Worm (Caenorhabditis elegans) whole organism, late embryonic: ENCODE measurements around the gene tomm-70.

ENCODE experiments used
- C08G9.2 ChIP-seq: sonication (generic microtip); optimal IDR thresholded peaks from 2 replicates; lab custom pipeline; 2016; ENCODE audit warnings: mild to moderate bottlenecking, missing genetic modification characterization, moderate library complexity, missing compliant biosample characterization
- C38D4.7 ChIP-seq: fragments of 200-800 bp; sonication (Bioruptor generic); optimal IDR thresholded peaks from 2 replicates; lab custom pipeline; 2018; ENCODE audit warnings: mild to moderate bottlenecking, missing genetic modification characterization, moderate library complexity, missing compliant biosample characterization
- T23F11.4 ChIP-seq: fragments of 200-800 bp; sonication (Bioruptor generic); optimal IDR thresholded peaks from 2 replicates; lab custom pipeline; 2018; ENCODE audit warnings: mild to moderate bottlenecking, missing genetic modification characterization, missing compliant biosample characterization
- Y22D7AL.16 ChIP-seq: sonication (generic microtip); optimal IDR thresholded peaks from 2 replicates; lab custom pipeline; 2016; ENCODE audit warnings: missing genetic modification characterization, missing compliant biosample characterization
- ahr-1 ChIP-seq: sonication (generic microtip); optimal IDR thresholded peaks from 2 replicates; lab custom pipeline; 2016; ENCODE audit warnings: missing genetic modification characterization, missing compliant biosample characterization
- ceh-14 ChIP-seq: sonication (generic microtip); optimal IDR thresholded peaks from 2 replicates; lab custom pipeline; 2016; ENCODE audit warnings: missing genotype, missing genetic modification characterization, missing compliant biosample characterization
- ceh-22 ChIP-seq: sonication (generic microtip); optimal IDR thresholded peaks from 2 replicates; lab custom pipeline; 2017; ENCODE audit warnings: missing biosample characterization, missing genetic modification characterization
- ceh-24 ChIP-seq: sonication (generic microtip); optimal IDR thresholded peaks from 2 replicates; lab custom pipeline; 2016; ENCODE audit warnings: mild to moderate bottlenecking, missing genetic modification characterization, missing compliant biosample characterization
- ceh-30 ChIP-seq: fragments of 150-350 bp; optimal IDR thresholded peaks from 2 replicates; lab custom pipeline; 2014; ENCODE audit warnings: missing biosample characterization, missing genetic modification characterization
- ceh-31 ChIP-seq: sonication (generic microtip); optimal IDR thresholded peaks from 2 replicates; lab custom pipeline; 2016; ENCODE audit warnings: missing genetic modification characterization, missing compliant biosample characterization
- ceh-45 ChIP-seq: fragments of 200-800 bp; sonication (Bioruptor generic); IDR thresholded peaks from 2 replicates; pipeline ENCODE4 v1.3.6; 2022; ENCODE audit warnings: missing genetic modification reagents, missing genetic modification characterization, missing compliant biosample characterization
- che-1 ChIP-seq: sonication (generic microtip); optimal IDR thresholded peaks from 2 replicates; lab custom pipeline; 2016; ENCODE audit warnings: mild to moderate bottlenecking, missing genetic modification characterization, missing compliant biosample characterization
- dmd-4 ChIP-seq: sonication (generic microtip); optimal IDR thresholded peaks from 2 replicates; lab custom pipeline; 2016; ENCODE audit warnings: borderline replicate concordance, missing genetic modification characterization, missing compliant biosample characterization
- dve-1 ChIP-seq: sonication (generic microtip); optimal IDR thresholded peaks from 2 replicates; lab custom pipeline; 2017; ENCODE audit warnings: antibody characterized with exemption, mild to moderate bottlenecking, missing genetic modification characterization, missing compliant biosample characterization
- elt-2 ChIP-seq: sonication (generic microtip); optimal IDR thresholded peaks from 2 replicates; lab custom pipeline; 2016; ENCODE audit warnings: missing genetic modification reagents, missing genetic modification characterization, missing compliant biosample characterization
- fax-1 ChIP-seq: sonication (generic microtip); optimal IDR thresholded peaks from 2 replicates; lab custom pipeline; 2016; ENCODE audit warnings: missing genotype, missing genetic modification characterization, missing compliant biosample characterization
- fkh-10 ChIP-seq: fragments of 150-350 bp; optimal IDR thresholded peaks from 2 replicates; lab custom pipeline; 2014; ENCODE audit warnings: missing biosample characterization, missing genetic modification reagents, missing genetic modification characterization
- fkh-6 ChIP-seq: sonication (generic microtip); optimal IDR thresholded peaks from 2 replicates; lab custom pipeline; 2016; ENCODE audit warnings: missing genetic modification characterization, missing compliant biosample characterization
- hlh-30 ChIP-seq: sonication (generic microtip); optimal IDR thresholded peaks from 2 replicates; lab custom pipeline; 2017; ENCODE audit warnings: antibody characterized with exemption, missing genetic modification characterization, missing compliant biosample characterization; ENCODE audit not compliant: insufficient read depth
- hlh-6 ChIP-seq: sonication (generic microtip); optimal IDR thresholded peaks from 2 replicates; lab custom pipeline; 2016; ENCODE audit warnings: missing genotype, missing genetic modification characterization, missing compliant biosample characterization
- hlh-8 ChIP-seq: sonication (generic microtip); optimal IDR thresholded peaks from 2 replicates; lab custom pipeline; 2016; ENCODE audit warnings: missing genotype, missing genetic modification characterization, missing compliant biosample characterization
- lim-6 ChIP-seq: sonication (generic microtip); optimal IDR thresholded peaks from 2 replicates; lab custom pipeline; 2016; ENCODE audit warnings: missing genetic modification characterization, missing compliant biosample characterization
- lin-11 ChIP-seq: fragments of 200-800 bp; sonication (Bioruptor generic); optimal IDR thresholded peaks from 2 replicates; lab custom pipeline; 2018; ENCODE audit warnings: mild to moderate bottlenecking, missing genetic modification characterization, missing compliant biosample characterization
- nhr-11 ChIP-seq: fragments of 150-350 bp; optimal IDR thresholded peaks from 2 replicates; lab custom pipeline; 2014; ENCODE audit warnings: missing biosample characterization, missing genetic modification characterization
- nhr-232 ChIP-seq: sonication (generic microtip); optimal IDR thresholded peaks from 2 replicates; lab custom pipeline; 2016; ENCODE audit warnings: missing genetic modification characterization, missing compliant biosample characterization
- npax-4 ChIP-seq: sonication (generic microtip); optimal IDR thresholded peaks from 2 replicates; lab custom pipeline; 2016; ENCODE audit warnings: missing genetic modification characterization, missing compliant biosample characterization
- odd-2 ChIP-seq: sonication (generic microtip); optimal IDR thresholded peaks from 2 replicates; lab custom pipeline; 2017; ENCODE audit warnings: antibody characterized with exemption, mild to moderate bottlenecking, missing genetic modification characterization, missing compliant biosample characterization
- pat-9 ChIP-seq: fragments of 200-800 bp; sonication (Bioruptor generic); optimal IDR thresholded peaks from 2 replicates; lab custom pipeline; 2018; ENCODE audit warnings: mild to moderate bottlenecking, missing genetic modification characterization, moderate library complexity, missing compliant biosample characterization
- pha-2 ChIP-seq: sonication (generic microtip); optimal IDR thresholded peaks from 2 replicates; lab custom pipeline; 2017; ENCODE audit warnings: mild to moderate bottlenecking, missing genetic modification characterization, missing compliant biosample characterization
- pha-4 ChIP-seq: fragments of 150-350 bp; optimal IDR thresholded peaks from 2 replicates; lab custom pipeline; 2018; ENCODE audit warnings: missing biosample characterization, missing genetic modification reagents, missing genetic modification characterization
- pqm-1 ChIP-seq: sonication (generic microtip); optimal IDR thresholded peaks from 2 replicates; lab custom pipeline; 2016; ENCODE audit warnings: missing genetic modification characterization, missing compliant biosample characterization
- ref-2 ChIP-seq: sonication (generic microtip); optimal IDR thresholded peaks from 2 replicates; lab custom pipeline; 2016; ENCODE audit warnings: missing genetic modification characterization, missing compliant biosample characterization
- rnt-1 ChIP-seq: sonication (generic microtip); optimal IDR thresholded peaks from 2 replicates; lab custom pipeline; 2016; ENCODE audit warnings: missing genetic modification characterization, missing compliant biosample characterization
- sdc-2 ChIP-seq: sonication (generic microtip); optimal IDR thresholded peaks from 2 replicates; lab custom pipeline; 2016; ENCODE audit warnings: missing genotype, missing genetic modification characterization, missing compliant biosample characterization
- sox-2 ChIP-seq: fragments of 200-800 bp; sonication (Bioruptor generic); IDR thresholded peaks from 2 replicates; pipeline ENCODE4 v1.3.6; 2022; ENCODE audit warnings: missing genetic modification reagents, missing genetic modification characterization, missing compliant biosample characterization
- sox-4 ChIP-seq: sonication (generic microtip); optimal IDR thresholded peaks from 2 replicates; lab custom pipeline; 2017; ENCODE audit warnings: mild to moderate bottlenecking, missing genetic modification characterization, inconsistent platforms, missing compliant biosample characterization
- syd-9 ChIP-seq: sonication (generic microtip); optimal IDR thresholded peaks from 2 replicates; lab custom pipeline; 2016; ENCODE audit warnings: mild to moderate bottlenecking, missing genetic modification characterization, moderate library complexity, missing compliant biosample characterization
- tbx-2 ChIP-seq: sonication (generic microtip); optimal IDR thresholded peaks from 2 replicates; lab custom pipeline; 2016; ENCODE audit warnings: missing genetic modification characterization, missing compliant biosample characterization
- unc-42 ChIP-seq: sonication (generic microtip); optimal IDR thresholded peaks from 2 replicates; lab custom pipeline; 2016; ENCODE audit warnings: missing genotype, missing genetic modification characterization, missing compliant biosample characterization
- unc-55 ChIP-seq: sonication (generic microtip); optimal IDR thresholded peaks from 2 replicates; lab custom pipeline; 2017; ENCODE audit warnings: missing biosample characterization, missing genetic modification reagents, missing genetic modification characterization

tomm-70 gene

DNA sequence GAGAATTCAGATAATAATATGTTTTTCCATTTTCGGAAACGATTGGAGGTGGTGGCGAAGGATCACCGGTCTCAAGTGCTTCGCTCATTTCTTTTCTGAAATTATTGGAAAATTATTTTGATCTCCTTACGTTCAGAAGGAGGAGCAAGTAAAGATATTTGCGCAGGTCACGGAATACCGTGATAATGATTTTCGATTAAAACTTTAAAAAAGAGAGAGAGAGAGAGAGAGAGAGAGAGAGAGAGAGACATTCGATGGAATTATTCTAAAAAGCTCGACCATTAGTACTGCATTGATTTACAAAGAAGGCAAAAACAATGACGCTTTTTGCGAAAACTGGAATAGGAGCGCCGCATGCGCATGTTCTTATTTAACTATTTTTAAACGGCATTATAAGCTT, 37.7 kb upstream of the tomm-70 start, which contains the start of gene ztf-1:
Gene ztf-1, minus strand, starts transcription at position 101 of the 400 bp plus-strand sequence.
- TF ChIP-seq dve-1 (tag; lab: Kevin White, UChicago) (no peak), C38D4.7 (GFP tag; lab: Kevin White, UChicago) (no peak), hlh-8 (tag; lab: Kevin White, UChicago) (no peak), pha-4 (tag; lab: Kevin White, UChicago) (no peak), unc-55 (GFP tag; lab: Kevin White, UChicago) (no peak), fkh-10 (GFP tag; lab: Kevin White, UChicago) (no peak), nhr-11 (no peak), ceh-14 (tag; lab: Kevin White, UChicago) (no peak), syd-9 (tag; lab: Kevin White, UChicago) (no peak), hlh-6 (no peak), hlh-30 (tag; lab: Kevin White, UChicago) (no peak), ceh-24 (no peak), ahr-1 (no peak), che-1 (no peak), odd-2 (tag; lab: Kevin White, UChicago) (no peak), nhr-232 (tag; lab: Kevin White, UChicago) (no peak), lin-11 (tag; lab: Kevin White, UChicago) (no peak), sdc-2 (tag; lab: Kevin White, UChicago) (no peak), C08G9.2 (tag; lab: Kevin White, UChicago) (no peak), Y22D7AL.16 (tag; lab: Kevin White, UChicago) (no peak)

DNA sequence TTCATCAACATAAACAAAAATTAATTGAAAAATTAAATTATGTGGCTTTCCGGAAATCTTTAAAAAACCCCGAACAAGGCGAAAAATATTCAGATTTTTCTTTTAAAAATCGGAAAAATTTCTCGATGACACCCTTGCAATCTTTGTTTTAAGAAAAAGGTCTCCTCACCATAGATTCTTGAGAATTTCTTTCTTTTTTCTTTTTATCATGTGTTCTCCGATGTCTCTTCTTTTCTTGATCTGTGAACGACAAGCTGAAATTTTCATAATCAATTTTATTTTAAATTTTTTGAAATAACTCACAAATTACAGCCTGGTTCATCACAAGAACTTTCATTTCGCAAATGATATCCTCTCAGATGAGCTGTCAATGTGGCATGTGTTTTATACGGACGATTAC, 36.7 kb upstream of the tomm-70 start, which contains the start of the genes zfp-1 and F54F2.14:
Gene zfp-1, plus strand, starts transcription at position 301 of the 400 bp plus-strand sequence.
Gene F54F2.14, plus strand, starts transcription at position 312 of the 400 bp plus-strand sequence.
- TF ChIP-seq elt-2: no peak
- TF ChIP-seq unc-55 (GFP tag; lab: Kevin White, UChicago): no peak
- no peak for TF ChIP-seq ceh-30 (tag; lab: Kevin White, UChicago)
- TF ChIP-seq dve-1 (tag; lab: Kevin White, UChicago): no peak
- no peak for TF ChIP-seq pha-2 (tag; lab: Kevin White, UChicago)
- TF ChIP-seq rnt-1: no peak
- no peak for TF ChIP-seq ceh-14 (tag; lab: Kevin White, UChicago)
- no peak for TF ChIP-seq ceh-22 (tag; lab: Kevin White, UChicago)
- no peak for TF ChIP-seq dmd-4 (tag; lab: Kevin White, UChicago)
- no peak for TF ChIP-seq ref-2 (tag; lab: Kevin White, UChicago)
- no peak for TF ChIP-seq sdc-2 (tag; lab: Kevin White, UChicago)
- TF ChIP-seq pqm-1 (tag; lab: Kevin White, UChicago): no peak
- TF ChIP-seq pat-9 (tag; lab: Kevin White, UChicago): no peak

DNA sequence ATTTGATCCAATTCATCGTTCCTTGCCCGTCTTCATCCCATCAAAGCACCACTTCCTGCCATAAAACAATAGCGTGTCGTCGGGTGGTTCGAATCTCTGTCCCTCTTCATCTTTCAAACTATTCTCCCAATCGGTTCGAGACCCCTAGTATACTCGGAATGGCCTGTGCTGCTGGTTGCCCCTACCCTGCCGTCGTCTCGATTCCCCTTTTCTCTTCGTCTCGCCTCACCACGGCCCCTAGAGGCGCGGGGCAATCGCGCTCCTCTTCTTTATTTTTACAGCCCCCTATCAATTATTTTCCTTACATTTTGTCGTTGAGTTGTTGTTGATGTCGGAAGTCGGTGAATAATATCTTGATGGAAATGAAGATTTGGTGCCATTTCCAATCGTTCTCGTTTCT, 34.1 kb upstream of the tomm-70 start:
- TF ChIP-seq unc-55 (GFP tag; lab: Kevin White, UChicago) (no peak), ceh-31 (peak; percentile 29), lim-6 (tag; lab: Kevin White, UChicago) (no peak), nhr-11 (no peak), dve-1 (tag; lab: Kevin White, UChicago) (no peak), sox-2 (GFP tag; lab: Robert Waterston, UW) (no peak), ceh-45 (GFP tag; lab: Robert Waterston, UW) (no peak), T23F11.4 (GFP tag; lab: Kevin White, UChicago) (no peak), C38D4.7 (GFP tag; lab: Kevin White, UChicago) (no peak), fkh-6 (no peak), Y22D7AL.16 (tag; lab: Kevin White, UChicago) (no peak), sox-4 (tag; lab: Kevin White, UChicago) (no peak), elt-2 (no peak), tbx-2 (tag; lab: Kevin White, UChicago) (peak; percentile 32), ceh-14 (tag; lab: Kevin White, UChicago) (peak; percentile 17), unc-42 (tag; lab: Kevin White, UChicago) (peak; percentile 14), dmd-4 (tag; lab: Kevin White, UChicago) (no peak), npax-4 (tag; lab: Kevin White, UChicago) (no peak), fax-1 (no peak)
